Worm (Caenorhabditis elegans) whole organism, late embryonic: ENCODE measurements around the gene str-252.

Source experiments
- C08G9.2 ChIP-seq: sonication (generic microtip); optimal IDR thresholded peaks from 2 replicates; lab custom pipeline; 2016; ENCODE audit warnings: mild to moderate bottlenecking, missing genetic modification characterization, moderate library complexity, missing compliant biosample characterization
- C38D4.7 ChIP-seq: fragments of 200-800 bp; sonication (Bioruptor generic); optimal IDR thresholded peaks from 2 replicates; lab custom pipeline; 2018; ENCODE audit warnings: mild to moderate bottlenecking, missing genetic modification characterization, moderate library complexity, missing compliant biosample characterization
- K02D7.2 ChIP-seq: sonication (generic microtip); optimal IDR thresholded peaks from 2 replicates; lab custom pipeline; 2017; ENCODE audit warnings: mild to moderate bottlenecking, missing genetic modification characterization, missing compliant biosample characterization
- K09A11.1 ChIP-seq: sonication (generic microtip); optimal IDR thresholded peaks from 2 replicates; lab custom pipeline; 2017; ENCODE audit warnings: antibody characterized with exemption, mild to moderate bottlenecking, missing genetic modification characterization, missing compliant biosample characterization; ENCODE audit not compliant: insufficient read depth
- T23F11.4 ChIP-seq: fragments of 200-800 bp; sonication (Bioruptor generic); optimal IDR thresholded peaks from 2 replicates; lab custom pipeline; 2018; ENCODE audit warnings: mild to moderate bottlenecking, missing genetic modification characterization, missing compliant biosample characterization
- Y22D7AL.16 ChIP-seq: sonication (generic microtip); optimal IDR thresholded peaks from 2 replicates; lab custom pipeline; 2016; ENCODE audit warnings: missing genetic modification characterization, missing compliant biosample characterization
- ahr-1 ChIP-seq: sonication (generic microtip); optimal IDR thresholded peaks from 2 replicates; lab custom pipeline; 2016; ENCODE audit warnings: missing genetic modification characterization, missing compliant biosample characterization
- ama-1 ChIP-seq: fragments of 150-350 bp; optimal IDR thresholded peaks from 2 replicates; lab custom pipeline; 2014
- ceh-14 ChIP-seq: sonication (generic microtip); optimal IDR thresholded peaks from 2 replicates; lab custom pipeline; 2016; ENCODE audit warnings: missing genotype, missing genetic modification characterization, missing compliant biosample characterization
- ceh-18 ChIP-seq: sonication (generic microtip); optimal IDR thresholded peaks from 2 replicates; lab custom pipeline; 2016; ENCODE audit warnings: missing genetic modification characterization, missing compliant biosample characterization
- ceh-30 ChIP-seq: fragments of 150-350 bp; optimal IDR thresholded peaks from 2 replicates; lab custom pipeline; 2014; ENCODE audit warnings: missing biosample characterization, missing genetic modification characterization
- ceh-31 ChIP-seq: sonication (generic microtip); optimal IDR thresholded peaks from 2 replicates; lab custom pipeline; 2016; ENCODE audit warnings: missing genetic modification characterization, missing compliant biosample characterization
- ceh-45 ChIP-seq: fragments of 200-800 bp; sonication (Bioruptor generic); IDR thresholded peaks from 2 replicates; pipeline ENCODE4 v1.3.6; 2022; ENCODE audit warnings: missing genetic modification reagents, missing genetic modification characterization, missing compliant biosample characterization
- ceh-6 ChIP-seq: fragments of 200-800 bp; sonication (Bioruptor generic); optimal IDR thresholded peaks from 2 replicates; lab custom pipeline; 2018; ENCODE audit warnings: mild to moderate bottlenecking, missing genetic modification characterization, missing compliant biosample characterization
- dmd-4 ChIP-seq: sonication (generic microtip); optimal IDR thresholded peaks from 2 replicates; lab custom pipeline; 2016; ENCODE audit warnings: borderline replicate concordance, missing genetic modification characterization, missing compliant biosample characterization
- dve-1 ChIP-seq: sonication (generic microtip); optimal IDR thresholded peaks from 2 replicates; lab custom pipeline; 2017; ENCODE audit warnings: antibody characterized with exemption, mild to moderate bottlenecking, missing genetic modification characterization, missing compliant biosample characterization
- ets-4 ChIP-seq: sonication (generic microtip); optimal IDR thresholded peaks from 2 replicates; lab custom pipeline; 2016; ENCODE audit warnings: missing genetic modification characterization, missing compliant biosample characterization
- eyg-1 ChIP-seq: sonication (generic microtip); optimal IDR thresholded peaks from 2 replicates; lab custom pipeline; 2016; ENCODE audit warnings: missing genotype, missing genetic modification characterization, missing compliant biosample characterization
- hlh-15 ChIP-seq: sonication (generic microtip); optimal IDR thresholded peaks from 2 replicates; lab custom pipeline; 2016; ENCODE audit warnings: missing genetic modification characterization, missing compliant biosample characterization
- hlh-30 ChIP-seq: sonication (generic microtip); optimal IDR thresholded peaks from 2 replicates; lab custom pipeline; 2017; ENCODE audit warnings: antibody characterized with exemption, missing genetic modification characterization, missing compliant biosample characterization; ENCODE audit not compliant: insufficient read depth
- hlh-6 ChIP-seq: sonication (generic microtip); optimal IDR thresholded peaks from 2 replicates; lab custom pipeline; 2016; ENCODE audit warnings: missing genotype, missing genetic modification characterization, missing compliant biosample characterization
- hlh-8 ChIP-seq: sonication (generic microtip); optimal IDR thresholded peaks from 2 replicates; lab custom pipeline; 2016; ENCODE audit warnings: missing genotype, missing genetic modification characterization, missing compliant biosample characterization
- lim-6 ChIP-seq: sonication (generic microtip); optimal IDR thresholded peaks from 2 replicates; lab custom pipeline; 2016; ENCODE audit warnings: missing genetic modification characterization, missing compliant biosample characterization
- madf-2 ChIP-seq: sonication (generic microtip); optimal IDR thresholded peaks from 2 replicates; lab custom pipeline; 2017; ENCODE audit warnings: missing genetic modification characterization, missing compliant biosample characterization
- odd-2 ChIP-seq: sonication (generic microtip); optimal IDR thresholded peaks from 2 replicates; lab custom pipeline; 2017; ENCODE audit warnings: antibody characterized with exemption, mild to moderate bottlenecking, missing genetic modification characterization, missing compliant biosample characterization
- pat-9 ChIP-seq: fragments of 200-800 bp; sonication (Bioruptor generic); optimal IDR thresholded peaks from 2 replicates; lab custom pipeline; 2018; ENCODE audit warnings: mild to moderate bottlenecking, missing genetic modification characterization, moderate library complexity, missing compliant biosample characterization
- pax-1 ChIP-seq: fragments of 150-350 bp; optimal IDR thresholded peaks from 2 replicates; lab custom pipeline; 2014; ENCODE audit warnings: missing biosample characterization, missing genetic modification characterization
- pha-2 ChIP-seq: sonication (generic microtip); optimal IDR thresholded peaks from 2 replicates; lab custom pipeline; 2017; ENCODE audit warnings: mild to moderate bottlenecking, missing genetic modification characterization, missing compliant biosample characterization
- pqm-1 ChIP-seq: sonication (generic microtip); optimal IDR thresholded peaks from 2 replicates; lab custom pipeline; 2016; ENCODE audit warnings: missing genetic modification characterization, missing compliant biosample characterization
- pros-1 ChIP-seq: fragments of 150-350 bp; optimal IDR thresholded peaks from 2 replicates; lab custom pipeline; 2014; ENCODE audit warnings: missing biosample characterization, missing genetic modification reagents, missing genetic modification characterization
- ref-2 ChIP-seq: sonication (generic microtip); optimal IDR thresholded peaks from 2 replicates; lab custom pipeline; 2016; ENCODE audit warnings: missing genetic modification characterization, missing compliant biosample characterization
- rnt-1 ChIP-seq: sonication (generic microtip); optimal IDR thresholded peaks from 2 replicates; lab custom pipeline; 2016; ENCODE audit warnings: missing genetic modification characterization, missing compliant biosample characterization
- sdc-2 ChIP-seq: sonication (generic microtip); optimal IDR thresholded peaks from 2 replicates; lab custom pipeline; 2016; ENCODE audit warnings: missing genotype, missing genetic modification characterization, missing compliant biosample characterization
- sox-4 ChIP-seq: sonication (generic microtip); optimal IDR thresholded peaks from 2 replicates; lab custom pipeline; 2017; ENCODE audit warnings: mild to moderate bottlenecking, missing genetic modification characterization, inconsistent platforms, missing compliant biosample characterization
- syd-9 ChIP-seq: sonication (generic microtip); optimal IDR thresholded peaks from 2 replicates; lab custom pipeline; 2016; ENCODE audit warnings: mild to moderate bottlenecking, missing genetic modification characterization, moderate library complexity, missing compliant biosample characterization
- tbx-2 ChIP-seq: sonication (generic microtip); optimal IDR thresholded peaks from 2 replicates; lab custom pipeline; 2016; ENCODE audit warnings: missing genetic modification characterization, missing compliant biosample characterization

The str-252 gene

ce11 chrV:13873323-13873722 is 43.0 kb upstream of the str-252 start:
- TF ChIP-seq K02D7.2 (tag; lab: Kevin White, UChicago) (no peak), ref-2 (tag; lab: Kevin White, UChicago) (no peak), ceh-14 (tag; lab: Kevin White, UChicago) (no peak), pat-9 (no peak), tbx-2 (tag; lab: Kevin White, UChicago) (no peak), C08G9.2 (tag; lab: Kevin White, UChicago) (no peak), dmd-4 (tag; lab: Kevin White, UChicago) (no peak), eyg-1 (tag; lab: Kevin White, UChicago) (no peak), odd-2 (tag; lab: Kevin White, UChicago) (no peak), pros-1 (tag; lab: Kevin White, UChicago) (no peak), rnt-1 (tag; lab: Kevin White, UChicago) (no peak), hlh-6 (tag; lab: Kevin White, UChicago) (no peak), pqm-1 (tag; lab: Kevin White, UChicago) (no peak), ceh-30 (tag; lab: Kevin White, UChicago) (no peak), hlh-30 (tag; lab: Kevin White, UChicago) (no peak), T23F11.4 (GFP tag; lab: Kevin White, UChicago) (no peak), ets-4 (tag; lab: Kevin White, UChicago) (no peak)

ce11 chrV:13876529-13876928 is 39.8 kb upstream of the str-252 start, which contains the start of gene T22G5.1:
Gene T22G5.1, plus strand, starts transcription at chrV:13876829.
- TF ChIP-seq tbx-2 (tag; lab: Kevin White, UChicago), result no peak
- TF ChIP-seq ceh-30 (tag; lab: Kevin White, UChicago), result no peak
- TF ChIP-seq pros-1 (tag; lab: Kevin White, UChicago), result no peak
- no peak for TF ChIP-seq ref-2 (tag; lab: Kevin White, UChicago)
- TF ChIP-seq ceh-14 (tag; lab: Kevin White, UChicago), result no peak
- TF ChIP-seq syd-9 (tag; lab: Kevin White, UChicago), result no peak
- TF ChIP-seq ceh-45 (GFP tag; lab: Robert Waterston, UW), result no peak
- TF ChIP-seq pax-1 (tag; lab: Kevin White, UChicago), result no peak
- no peak for TF ChIP-seq ahr-1
- no peak for TF ChIP-seq Y22D7AL.16 (tag; lab: Kevin White, UChicago)
- TF ChIP-seq dve-1 (tag; lab: Kevin White, UChicago), result no peak
- TF ChIP-seq T23F11.4 (GFP tag; lab: Kevin White, UChicago), result no peak
- TF ChIP-seq madf-2, result no peak

- no peak for TF ChIP-seq ceh-6 (GFP tag; lab: Kevin White, UChicago)
- no peak for TF ChIP-seq ceh-30 (tag; lab: Kevin White, UChicago)
- no peak for TF ChIP-seq pqm-1 (tag; lab: Kevin White, UChicago)
- TF ChIP-seq sdc-2, result no peak
- no peak for TF ChIP-seq dmd-4 (tag; lab: Kevin White, UChicago)
- TF ChIP-seq dve-1 (tag; lab: Kevin White, UChicago), result no peak
- TF ChIP-seq ama-1 (lab: Kevin White, UChicago), result no peak
- no peak for TF ChIP-seq hlh-8 (tag; lab: Kevin White, UChicago)
- TF ChIP-seq hlh-15, result no peak
- no peak for TF ChIP-seq ceh-31 (tag; lab: Kevin White, UChicago)
- TF ChIP-seq C08G9.2 (tag; lab: Kevin White, UChicago), result no peak
- TF ChIP-seq lim-6 (tag; lab: Kevin White, UChicago), result no peak
- TF ChIP-seq rnt-1 (tag; lab: Kevin White, UChicago), result no peak
- TF ChIP-seq sox-4 (tag; lab: Kevin White, UChicago), result no peak
- TF ChIP-seq K02D7.2 (tag; lab: Kevin White, UChicago), result no peak
- TF ChIP-seq K09A11.1 (tag; lab: Kevin White, UChicago), result no peak
- no peak for TF ChIP-seq T23F11.4 (GFP tag; lab: Kevin White, UChicago)
- TF ChIP-seq hlh-30 (tag; lab: Kevin White, UChicago), result no peak
- TF ChIP-seq ref-2 (tag; lab: Kevin White, UChicago), result no peak
- TF ChIP-seq ceh-18 (tag; lab: Kevin White, UChicago), result no peak
- TF ChIP-seq, all 69 proteins: peak for 0
Measured at ce11 chrV:13878226-13878625, 38.1 kb upstream of the str-252 start.

ce11 chrV:13879241-13879640 is 37.1 kb upstream of the str-252 start, which contains the start of gene lbp-7:
Gene lbp-7, plus strand, starts transcription at chrV:13879552.
- TF ChIP-seq C38D4.7 (GFP tag; lab: Kevin White, UChicago) (no peak), rnt-1 (tag; lab: Kevin White, UChicago) (no peak), pha-2 (no peak), ref-2 (tag; lab: Kevin White, UChicago) (no peak)
